Fruit fly (Drosophila melanogaster) whole organism, adult: ENCODE results near the gene CG42792.

Experiments used
- CG33017 ChIP-seq: fragments of 200-800 bp; sonication (Bioruptor generic); optimal IDR thresholded peaks from 2 replicates; lab custom pipeline; 2018; ENCODE audit warnings: missing biosample characterization, mild to moderate bottlenecking, missing genetic modification characterization, moderate library complexity
- CG5204 ChIP-seq: fragments of 200-800 bp; sonication (Bioruptor generic); optimal IDR thresholded peaks from 2 replicates; lab custom pipeline; 2016; ENCODE audit warnings: missing biosample characterization, missing genetic modification characterization
- CG7045 ChIP-seq: fragments of 200-800 bp; sonication (Bioruptor generic); optimal IDR thresholded peaks from 2 replicates; lab custom pipeline; 2017; ENCODE audit warnings: missing biosample characterization, mild to moderate bottlenecking, missing genetic modification characterization
- Clk ChIP-seq: fragments of 200-800 bp; sonication (Bioruptor generic); optimal IDR thresholded peaks from 2 replicates; lab custom pipeline; 2017; ENCODE audit warnings: missing biosample characterization, missing genetic modification characterization
- Crg-1 ChIP-seq: fragments of 200-800 bp; sonication (Bioruptor generic); optimal IDR thresholded peaks from 2 replicates; lab custom pipeline; 2016; ENCODE audit warnings: missing biosample characterization, missing genetic modification characterization
- cic ChIP-seq: fragments of 200-800 bp; sonication (Bioruptor generic); optimal IDR thresholded peaks from 2 replicates; lab custom pipeline; 2017; ENCODE audit warnings: missing biosample characterization, mild to moderate bottlenecking, missing genetic modification characterization, moderate library complexity
- kay ChIP-seq: fragments of 200-800 bp; sonication (Bioruptor generic); peaks from one replicate; lab custom pipeline; 2016; ENCODE audit warnings: missing biosample characterization, missing genetic modification characterization, borderline replicate concordance
- tj ChIP-seq: fragments of 200-800 bp; sonication (Bioruptor generic); optimal IDR thresholded peaks from 3 replicates; lab custom pipeline; 2017; ENCODE audit warnings: missing biosample characterization, mild to moderate bottlenecking, missing genetic modification characterization, moderate library complexity
- toe ChIP-seq: fragments of 200-800 bp; sonication (Bioruptor generic); optimal IDR thresholded peaks from 2 replicates; lab custom pipeline; 2016; ENCODE audit warnings: missing biosample characterization, missing genetic modification characterization

DNA sequence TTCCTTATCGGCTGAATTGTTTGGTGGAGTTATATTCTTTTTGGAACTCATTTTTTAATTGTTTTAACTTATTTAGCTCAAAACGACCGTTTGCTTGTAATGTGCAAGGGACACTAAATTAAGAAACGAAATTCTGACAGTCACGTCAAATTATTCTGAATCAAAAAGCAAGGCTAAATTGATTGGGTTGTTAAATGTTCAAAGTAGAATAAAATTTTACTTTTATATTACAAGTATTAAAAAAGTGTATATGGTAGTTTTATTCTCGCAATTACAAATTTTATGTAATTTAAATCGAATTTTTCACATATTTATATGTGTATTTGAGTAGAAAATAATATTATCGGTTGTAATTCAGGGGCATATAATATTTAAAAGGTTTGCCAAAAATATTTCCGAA lies 29.7 kb downstream of the CG42792 start, which contains the start of gene CG18518:
- TF ChIP-seq cic (GFP tag; lab: Kevin White, UChicago) (no peak), toe (no peak), kay (GFP tag; lab: Kevin White, UChicago) (no peak), CG33017 (tag; lab: Kevin White, UChicago) (no peak), CG7045 (GFP tag; lab: Kevin White, UChicago) (no peak), Crg-1 (no peak), CG5204 (no peak), Clk (GFP tag; lab: Kevin White, UChicago) (no peak), tj (GFP tag; lab: Kevin White, UChicago) (no peak)
